ENCODE assay signal across 1 fruit fly cellular context in genomic region chrX:1478276-1479122, dm6.
TF ChIP-seq lines count a peak whose summit lies in the region.

Gene rush (plus strand): TSS chrX:1478552.

TF ChIP-seq in whole organism, embryonic, 481 proteins besides CTCF, POLR2A, EP300 and RAD21 (continued from another document):
- TF ChIP-seq cato (GFP tag; optimal IDR thresholded peaks at IDR 0.05; lab: Kevin White, UChicago; ENCODE audit: borderline replicate concordance) (no peak), bab2 (GFP tag; optimal IDR thresholded peaks at IDR 0.05; lab: Kevin White, UChicago) (peak; percentile 16), tio (GFP tag; optimal IDR thresholded peaks at IDR 0.05; lab: Kevin White, UChicago) (no peak), CG15479 (GFP tag; optimal IDR thresholded peaks at IDR 0.05; lab: Kevin White, UChicago) (no peak), eyg (GFP tag; optimal IDR thresholded peaks at IDR 0.05; lab: Kevin White, UChicago) (no peak), ci (GFP tag; IDR thresholded peaks at IDR 0.05; lab: Robert Waterston, UW) (no peak; the same call in 2 of the 3 replicates), CG11504 (tag; optimal IDR thresholded peaks at IDR 0.05; lab: Kevin White, UChicago) (no peak), Dek (tag; optimal IDR thresholded peaks at IDR 0.05; lab: Kevin White, UChicago) (no peak), shn (GFP tag; optimal IDR thresholded peaks at IDR 0.05; lab: Kevin White, UChicago) (no peak), chif (GFP tag; optimal IDR thresholded peaks at IDR 0.05; lab: Kevin White, UChicago) (peak in 1 of 2 experiments; percentile 4), Mad (GFP tag; optimal IDR thresholded peaks at IDR 0.05; lab: Kevin White, UChicago) (peak; percentile 8), ken (GFP tag; IDR thresholded peaks at IDR 0.05; lab: Robert Waterston, UW) (peak; percentile 48; the same call in 1 of the 3 replicates), CG15696 (tag; optimal IDR thresholded peaks at IDR 0.05; lab: Kevin White, UChicago) (no peak), CG32772 (GFP tag; IDR thresholded peaks at IDR 0.05; lab: Robert Waterston, UW) (peak; percentile 28; the same call in 1 of the 2 replicates), CG2875 (GFP tag; optimal IDR thresholded peaks at IDR 0.05; lab: Kevin White, UChicago) (no peak), unpg (GFP tag; optimal IDR thresholded peaks at IDR 0.05; lab: Kevin White, UChicago) (peak; percentile 11), knrl (GFP tag; IDR thresholded peaks at IDR 0.05; lab: Robert Waterston, UW; ENCODE audit: partially characterized antibody) (no peak), fru (optimal IDR thresholded peaks at IDR 0.05; lab: Kevin White, UChicago) (no peak), Lim3 (GFP tag; IDR thresholded peaks at IDR 0.05; lab: Robert Waterston, UW) (no peak), CG1832 (GFP tag; optimal IDR thresholded peaks at IDR 0.05; lab: Kevin White, UChicago) (peak; percentile 73), lmd (GFP tag; IDR thresholded peaks at IDR 0.05; lab: Robert Waterston, UW) (peak; percentile 45; the same call in 1 of the 2 replicates), gcm2 (GFP tag; optimal IDR thresholded peaks at IDR 0.05; lab: Kevin White, UChicago) (no peak), CG32532 (GFP tag; IDR thresholded peaks at IDR 0.05; lab: Robert Waterston, UW) (peak; percentile 60), CG10267 (tag; optimal IDR thresholded peaks at IDR 0.05; lab: Kevin White, UChicago) (peak; percentile 91), CG12299 (tag; optimal IDR thresholded peaks at IDR 0.05; lab: Kevin White, UChicago) (no peak), CG16779 (GFP tag; IDR thresholded peaks at IDR 0.05; lab: Robert Waterston, UW) (no peak), ash1 (GFP tag; optimal IDR thresholded peaks at IDR 0.05; lab: Kevin White, UChicago) (no peak), caup (GFP tag; optimal IDR thresholded peaks at IDR 0.05; lab: Kevin White, UChicago; ENCODE audit: severe bottlenecking) (peak; percentile 3), Elba2 (GFP tag; optimal IDR thresholded peaks at IDR 0.05; lab: Kevin White, UChicago) (no peak), disco-r (GFP tag; optimal IDR thresholded peaks at IDR 0.05; lab: Kevin White, UChicago) (no peak), CG16813 (GFP tag; IDR thresholded peaks at IDR 0.05; lab: Robert Waterston, UW; ENCODE audit: partially characterized antibody) (no peak; the same call in 1 of the 3 replicates), tin (GFP tag; optimal IDR thresholded peaks at IDR 0.05; lab: Kevin White, UChicago) (peak; percentile 20), CG11723 (GFP tag; optimal IDR thresholded peaks at IDR 0.05; lab: Kevin White, UChicago) (peak; percentile 6), CG34422 (GFP tag; IDR thresholded peaks at IDR 0.05; lab: Robert Waterston, UW) (no peak), hth (optimal IDR thresholded peaks at IDR 0.05; lab: Kevin White, UChicago) (no peak), CG3726 (GFP tag; IDR thresholded peaks at IDR 0.05; lab: Robert Waterston, UW) (no peak), CG6689 (GFP tag; IDR thresholded peaks at IDR 0.05; lab: Robert Waterston, UW) (0 out of 2 replicates have a peak, but pooled peaks have one; percentile 12), CG18764 (GFP tag; optimal IDR thresholded peaks at IDR 0.05; lab: Kevin White, UChicago) (no peak), amos (GFP tag; IDR thresholded peaks at IDR 0.05; lab: Robert Waterston, UW; ENCODE audit: partially characterized antibody) (0 out of 2 replicates have a peak, but pooled peaks have one; percentile 17), oc (tag; optimal IDR thresholded peaks at IDR 0.05; lab: Kevin White, UChicago) (no peak), CG6175 (GFP tag; IDR thresholded peaks at IDR 0.05; lab: Robert Waterston, UW) (0 out of 3 replicates have a peak, but pooled peaks have one; percentile 10), CG14860 (GFP tag; IDR thresholded peaks at IDR 0.05; lab: Robert Waterston, UW; ENCODE audit: partially characterized antibody) (0 out of 3 replicates have a peak, but pooled peaks have one; percentile 38), Six4 (GFP tag; optimal IDR thresholded peaks at IDR 0.05; lab: Kevin White, UChicago) (no peak), tup (GFP tag; optimal IDR thresholded peaks at IDR 0.05; lab: Kevin White, UChicago) (no peak), gce (GFP tag; IDR thresholded peaks at IDR 0.05; lab: Robert Waterston, UW) (no peak), corto (GFP tag; optimal IDR thresholded peaks at IDR 0.05; lab: Kevin White, UChicago) (no peak), CG1792 (GFP tag; optimal IDR thresholded peaks at IDR 0.05; lab: Kevin White, UChicago) (peak; percentile 13), CG34224 (GFP tag; IDR thresholded peaks at IDR 0.05; lab: Robert Waterston, UW; ENCODE audit: partially characterized antibody) (no peak), CG9817 (tag; optimal IDR thresholded peaks at IDR 0.05; lab: Kevin White, UChicago) (peak; percentile 35), CG14441 (GFP tag; IDR thresholded peaks at IDR 0.05; lab: Robert Waterston, UW) (peak; percentile 29; the same call in 1 of the 2 replicates), nom (GFP tag; optimal IDR thresholded peaks at IDR 0.05; lab: Kevin White, UChicago) (peak; percentile 17), row (GFP tag; IDR thresholded peaks at IDR 0.05; lab: Robert Waterston, UW) (peak; percentile 63), CG16815 (GFP tag; optimal IDR thresholded peaks at IDR 0.05; lab: Kevin White, UChicago) (no peak), bcd (GFP tag; optimal IDR thresholded peaks at IDR 0.05; lab: Kevin White, UChicago) (peak; percentile 50), D19B (GFP tag; optimal IDR thresholded peaks at IDR 0.05; lab: Kevin White, UChicago) (no peak), Gsc (GFP tag; IDR thresholded peaks at IDR 0.05; lab: Robert Waterston, UW) (no peak), CG10366 (GFP tag; IDR thresholded peaks at IDR 0.05; lab: Robert Waterston, UW) (peak; percentile 48), CG9876 (GFP tag; optimal IDR thresholded peaks at IDR 0.05; lab: Kevin White, UChicago) (peak; percentile 20), CG8944 (GFP tag; optimal IDR thresholded peaks at IDR 0.05; lab: Kevin White, UChicago) (peak; percentile 57), CG13123 (GFP tag; optimal IDR thresholded peaks at IDR 0.05; lab: Kevin White, UChicago) (no peak), ssp (GFP tag; IDR thresholded peaks at IDR 0.05; lab: Robert Waterston, UW) (no peak; the same call in 1 of the 2 replicates), sug (tag; optimal IDR thresholded peaks at IDR 0.05; lab: Kevin White, UChicago) (peak; percentile 38), CG11247 (GFP tag; IDR thresholded peaks at IDR 0.05; lab: Robert Waterston, UW) (no peak), Fer1 (GFP tag; optimal IDR thresholded peaks at IDR 0.05; lab: Kevin White, UChicago) (no peak), hb (GFP tag; IDR thresholded peaks at IDR 0.05; lab: Robert Waterston, UW; ENCODE audit: partially characterized antibody) (no peak), C15 (GFP tag; IDR thresholded peaks at IDR 0.05; lab: Robert Waterston, UW) (no peak), CkIIα-i1 (GFP tag; IDR thresholded peaks at IDR 0.05; lab: Robert Waterston, UW) (no peak), ems (GFP tag; optimal IDR thresholded peaks at IDR 0.05; lab: Kevin White, UChicago) (peak; percentile 13), CG31441 (GFP tag; IDR thresholded peaks at IDR 0.05; lab: Robert Waterston, UW) (peak; percentile 49), Opbp (GFP tag; IDR thresholded peaks at IDR 0.05; lab: Robert Waterston, UW; ENCODE audit: partially characterized antibody) (no peak), Sin3A (optimal IDR thresholded peaks at IDR 0.05; lab: Kevin White, UChicago) (peak; percentile 58), jumu (GFP tag; optimal IDR thresholded peaks at IDR 0.05; lab: Kevin White, UChicago) (peak; percentile 15), CG17385 (GFP tag; optimal IDR thresholded peaks at IDR 0.05; lab: Kevin White, UChicago) (peak; percentile 7), mld (GFP tag; IDR thresholded peaks at IDR 0.05; lab: Robert Waterston, UW; ENCODE audit: partially characterized antibody) (no peak), abd-A (tag; optimal IDR thresholded peaks at IDR 0.05; lab: Kevin White, UChicago) (no peak), br (optimal IDR thresholded peaks at IDR 0.05; lab: Kevin White, UChicago) (no peak), ac (GFP tag; optimal IDR thresholded peaks at IDR 0.05; lab: Kevin White, UChicago) (no peak), HLHmδ (GFP tag; optimal IDR thresholded peaks at IDR 0.05; lab: Kevin White, UChicago) (peak; percentile 53), Drgx (GFP tag; IDR thresholded peaks at IDR 0.05; lab: Robert Waterston, UW) (no peak; the same call in 1 of the 2 replicates), CG2116 (GFP tag; optimal IDR thresholded peaks at IDR 0.05; lab: Kevin White, UChicago) (peak; percentile 32), Dfd (GFP tag; optimal IDR thresholded peaks at IDR 0.05; lab: Kevin White, UChicago) (no peak), CG4730 (GFP tag; IDR thresholded peaks at IDR 0.05; lab: Robert Waterston, UW) (no peak), vvl (GFP tag; IDR thresholded peaks at IDR 0.05; lab: Robert Waterston, UW) (peak; percentile 52; the same call in 1 of the 2 replicates), CG7556 (GFP tag; optimal IDR thresholded peaks at IDR 0.05; lab: Kevin White, UChicago) (no peak), CG14965 (GFP tag; optimal IDR thresholded peaks at IDR 0.05; lab: Kevin White, UChicago; ENCODE audit: borderline replicate concordance) (no peak), dmrt99B (tag; optimal IDR thresholded peaks at IDR 0.05; lab: Kevin White, UChicago) (no peak), vnd (GFP tag; IDR thresholded peaks at IDR 0.05; lab: Robert Waterston, UW; ENCODE audit: partially characterized antibody) (no peak), D (optimal IDR thresholded peaks at IDR 0.05; lab: Kevin White, UChicago) (no peak), D (GFP tag; optimal IDR thresholded peaks at IDR 0.05; lab: Kevin White, UChicago) (no peak), Awh (GFP tag; IDR thresholded peaks at IDR 0.05; lab: Robert Waterston, UW) (no peak), CG15601 (tag; optimal IDR thresholded peaks at IDR 0.05; lab: Kevin White, UChicago) (no peak)
TF ChIP-seq in whole organism, embryonic: peak in this region for 161.
